Worm (Caenorhabditis elegans) whole organism, midembryonic: ENCODE results near the gene ethe-1.

Source experiments
- T22C8.4 ChIP-seq: fragments of 200-800 bp; sonication (Bioruptor generic); IDR thresholded peaks from 2 replicates; pipeline ENCODE4 v1.3.6; 2022; ENCODE audit warnings: missing genetic modification characterization, missing compliant biosample characterization
- cog-1 ChIP-seq: sonication (generic microtip); optimal IDR thresholded peaks from 2 replicates; lab custom pipeline; 2016; ENCODE audit warnings: missing genetic modification characterization, missing compliant biosample characterization
- flt-1 ChIP-seq: fragments of 200-800 bp; sonication (Bioruptor generic); IDR thresholded peaks from 2 replicates; pipeline ENCODE4 v1.3.6; 2022; ENCODE audit warnings: missing genetic modification characterization, missing compliant biosample characterization
- klf-2 ChIP-seq: fragments of 200-800 bp; sonication (Bioruptor generic); conservative IDR thresholded peaks from 2 replicates; pipeline ENCODE4 v1.3.6; 2022; ENCODE audit warnings: missing genetic modification reagents, missing genetic modification characterization, missing compliant biosample characterization
- med-1 ChIP-seq: sonication (generic microtip); optimal IDR thresholded peaks from 2 replicates; lab custom pipeline; 2017; ENCODE audit warnings: missing genetic modification characterization, mild to moderate bottlenecking, missing compliant biosample characterization, antibody characterized with exemption, missing genetic modification reagents; ENCODE audit not compliant: insufficient read depth
- ref-1 ChIP-seq: fragments of 200-800 bp; sonication (Bioruptor generic); conservative IDR thresholded peaks from 2 replicates; pipeline ENCODE4 v1.3.6; 2022; ENCODE audit warnings: missing genetic modification reagents, missing genetic modification characterization, missing compliant biosample characterization
- tab-1 ChIP-seq: fragments of 200-800 bp; sonication (Bioruptor generic); IDR thresholded peaks from 2 replicates; pipeline ENCODE4 v1.3.6; 2022; ENCODE audit warnings: missing genetic modification characterization, missing compliant biosample characterization
- ztf-23 ChIP-seq: fragments of 200-800 bp; sonication (Bioruptor generic); IDR thresholded peaks from 2 replicates; pipeline ENCODE4 v1.3.6; 2022; ENCODE audit warnings: missing genetic modification reagents, missing genetic modification characterization, missing compliant biosample characterization
- ztf-29 ChIP-seq: fragments of 200-800 bp; sonication (Bioruptor generic); IDR thresholded peaks from 2 replicates; pipeline ENCODE4 v1.3.6; 2022; ENCODE audit warnings: missing genetic modification reagents, missing genetic modification characterization, missing compliant biosample characterization

ce11 chrIV:9518608-9519007, 10.0 kb upstream of the ethe-1 start, which contains the start of gene nlp-35:
- TF ChIP-seq flt-1 (GFP tag; lab: Robert Waterston, UW), result no peak
- TF ChIP-seq ztf-23 (GFP tag; lab: Robert Waterston, UW), result no peak
- no peak for TF ChIP-seq tab-1 (GFP tag; lab: Robert Waterston, UW)
- TF ChIP-seq klf-2 (GFP tag; lab: Robert Waterston, UW), result no peak
- no peak for TF ChIP-seq cog-1
- TF ChIP-seq ztf-29 (GFP tag; lab: Robert Waterston, UW), result no peak
- no peak for TF ChIP-seq ref-1 (GFP tag; lab: Robert Waterston, UW)
- TF ChIP-seq T22C8.4 (GFP tag; lab: Robert Waterston, UW), result no peak
- no peak for TF ChIP-seq med-1
